Fruit fly (Drosophila melanogaster) whole organism, wandering third instar larva: ENCODE results near the gene CG16779.

ENCODE experiments used
- Abd-B ChIP-seq: fragments of >200 bp; optimal IDR thresholded peaks from 2 replicates; lab custom pipeline; 2017; ENCODE audit warnings: missing biosample characterization, missing genetic modification characterization
- CG32264 ChIP-seq: fragments of 200-800 bp; sonication (Bioruptor generic); optimal IDR thresholded peaks from 2 replicates; lab custom pipeline; 2016; ENCODE audit warnings: missing biosample characterization, missing genetic modification characterization
- CG9705 ChIP-seq: fragments of 200-800 bp; sonication (Bioruptor generic); optimal IDR thresholded peaks from 2 replicates; lab custom pipeline; 2018; ENCODE audit warnings: missing biosample characterization, mild to moderate bottlenecking, missing genetic modification characterization
- CrebA ChIP-seq: fragments of 200-800 bp; sonication (Bioruptor generic); optimal IDR thresholded peaks from 2 replicates; lab custom pipeline; 2016; ENCODE audit warnings: missing biosample characterization, mild to moderate bottlenecking, missing genetic modification characterization, borderline replicate concordance
- Dfd ChIP-seq: fragments of >200 bp; optimal IDR thresholded peaks from 2 replicates; lab custom pipeline; 2017; ENCODE audit warnings: missing biosample characterization, missing genetic modification characterization
- HLH106 ChIP-seq: fragments of 200-800 bp; optimal IDR thresholded peaks from 3 replicates; lab custom pipeline; 2019; ENCODE audit warnings: missing biosample characterization, mild to moderate bottlenecking, missing genetic modification characterization, moderate library complexity
- Hnf4 ChIP-seq: fragments of 200-800 bp; sonication (Bioruptor generic); optimal IDR thresholded peaks from 2 replicates; lab custom pipeline; 2016; ENCODE audit warnings: missing biosample characterization, mild to moderate bottlenecking, missing genetic modification characterization
- Hr78 ChIP-seq: fragments of >200 bp; optimal IDR thresholded peaks from 2 replicates; lab custom pipeline; 2017; ENCODE audit warnings: missing biosample characterization, missing genetic modification characterization
- Hr83 ChIP-seq: fragments of 200-300 bp; sonication (Bioruptor generic); optimal IDR thresholded peaks from 2 replicates; lab custom pipeline; 2016; ENCODE audit warnings: missing biosample characterization, mild to moderate bottlenecking, missing genetic modification characterization, moderate library complexity; ENCODE audit not compliant: poor library complexity, severe bottlenecking
- Jra ChIP-seq: sonication (Bioruptor generic); optimal IDR thresholded peaks from 2 replicates; lab custom pipeline; 2016; ENCODE audit warnings: missing biosample characterization, missing genetic modification characterization
- N ChIP-seq: fragments of >200 bp; optimal IDR thresholded peaks from 2 replicates; lab custom pipeline; 2018; ENCODE audit warnings: missing biosample characterization, missing external identifiers, missing genetic modification characterization
- OdsH ChIP-seq: fragments of 200-800 bp; sonication (Bioruptor generic); optimal IDR thresholded peaks from 2 replicates; lab custom pipeline; 2016; ENCODE audit warnings: missing biosample characterization, mild to moderate bottlenecking, missing genetic modification characterization
- Rel ChIP-seq, 2 experiments: fragments of 200-800 bp; sonication (Bioruptor generic) in 1 of 2; optimal IDR thresholded peaks; 2 replicates in 1 of 2; 3 replicates in 1 of 2; lab custom pipeline; 2016 to 2019; ENCODE audit warnings: mild to moderate bottlenecking in 2 of 2, missing biosample characterization in 2 of 2, missing genetic modification characterization in 2 of 2, moderate library complexity in 1 of 2
- Sp1 ChIP-seq: fragments of 200-800 bp; sonication (Bioruptor generic); optimal IDR thresholded peaks from 3 replicates; lab custom pipeline; 2019; ENCODE audit warnings: missing biosample characterization, mild to moderate bottlenecking, missing genetic modification characterization, moderate library complexity
- Vsx2 ChIP-seq: fragments of 200-300, 225-300 bp; sonication (Bioruptor generic); optimal IDR thresholded peaks from 2 replicates; lab custom pipeline; 2018; ENCODE audit warnings: missing biosample characterization, missing genetic modification characterization; ENCODE audit not compliant: partially characterized antibody
- br ChIP-seq: fragments of 200-800 bp; sonication (Bioruptor generic); optimal IDR thresholded peaks from 2 replicates; lab custom pipeline; 2016; ENCODE audit warnings: missing biosample characterization, missing genetic modification characterization
- brk ChIP-seq: fragments of 200-800 bp; sonication (Bioruptor generic); optimal IDR thresholded peaks from 2 replicates; lab custom pipeline; 2016; ENCODE audit warnings: missing biosample characterization, mild to moderate bottlenecking, missing genetic modification characterization
- dl ChIP-seq, 2 experiments: fragments of 175-275, 200-275 bp in 1 of 2; fragments of 200-275 bp in 1 of 2; sonication (Bioruptor generic); optimal IDR thresholded peaks; lab custom pipeline; 2018; ENCODE audit warnings: mild to moderate bottlenecking in 2 of 2, missing biosample characterization in 2 of 2, missing genetic modification characterization in 2 of 2, moderate library complexity in 2 of 2; ENCODE audit not compliant: partially characterized antibody in 2 of 2, insufficient read depth in 1 of 2
- ey ChIP-seq: fragments of 200-800 bp; sonication (Bioruptor generic); optimal IDR thresholded peaks from 2 replicates; lab custom pipeline; 2016; ENCODE audit warnings: missing biosample characterization, missing genetic modification characterization
- foxo ChIP-seq, 2 experiments: fragments of 200-800 bp; sonication (Bioruptor generic); optimal IDR thresholded peaks; 2 replicates in 1 of 2; 3 replicates in 1 of 2; lab custom pipeline; 2016 to 2017; ENCODE audit warnings: missing biosample characterization in 2 of 2, missing genetic modification characterization in 2 of 2
- fru ChIP-seq: fragments of 200-800 bp; sonication (Bioruptor generic); optimal IDR thresholded peaks from 3 replicates; lab custom pipeline; 2016; ENCODE audit warnings: missing biosample characterization, mild to moderate bottlenecking, missing genetic modification characterization
- h ChIP-seq: fragments of 200-800 bp; sonication (Bioruptor generic); optimal IDR thresholded peaks from 3 replicates; lab custom pipeline; 2016; ENCODE audit warnings: missing biosample characterization, mild to moderate bottlenecking, missing genetic modification characterization
- jim ChIP-seq: fragments of 175-275, 200-325 bp; sonication (Bioruptor generic); optimal IDR thresholded peaks from 2 replicates; lab custom pipeline; 2016; ENCODE audit warnings: missing biosample characterization, mild to moderate bottlenecking, missing genetic modification characterization
- lola ChIP-seq: fragments of >200 bp; optimal IDR thresholded peaks from 2 replicates; lab custom pipeline; 2017; ENCODE audit warnings: missing biosample characterization, missing genetic modification characterization
- pan ChIP-seq: fragments of >200 bp; optimal IDR thresholded peaks from 2 replicates; lab custom pipeline; 2017
- psq ChIP-seq: fragments of 200-800 bp; sonication (Bioruptor generic); optimal IDR thresholded peaks from 3 replicates; lab custom pipeline; 2017; ENCODE audit warnings: missing biosample characterization, mild to moderate bottlenecking, missing genetic modification characterization, moderate library complexity
- rgr ChIP-seq: fragments of 200-800 bp; sonication (Bioruptor generic); optimal IDR thresholded peaks from 3 replicates; lab custom pipeline; 2016; ENCODE audit warnings: missing biosample characterization, mild to moderate bottlenecking, missing genetic modification characterization
- sage ChIP-seq: fragments of 200-800 bp; sonication (Bioruptor generic); optimal IDR thresholded peaks from 2 replicates; lab custom pipeline; 2016; ENCODE audit warnings: missing biosample characterization, mild to moderate bottlenecking, missing genetic modification characterization
- sv ChIP-seq: fragments of 200-800 bp; sonication (Bioruptor generic); optimal IDR thresholded peaks from 3 replicates; lab custom pipeline; 2016; ENCODE audit warnings: missing biosample characterization, missing genetic modification characterization
- tai ChIP-seq: sonication (Bioruptor generic); optimal IDR thresholded peaks from 2 replicates; lab custom pipeline; 2016; ENCODE audit warnings: missing biosample characterization, missing genetic modification characterization
- usp ChIP-seq: fragments of >200 bp; optimal IDR thresholded peaks from 2 replicates; lab custom pipeline; 2017; ENCODE audit warnings: missing biosample characterization, missing genetic modification characterization
- woc ChIP-seq: sonication (Bioruptor generic); optimal IDR thresholded peaks from 2 replicates; lab custom pipeline; 2016; ENCODE audit warnings: missing biosample characterization, mild to moderate bottlenecking, missing genetic modification characterization

Gene CG16779

dm6 chr3R:9435898-9436297 lies 57.6 kb downstream of the CG16779 start:
- TF ChIP-seq sv (GFP tag; lab: Kevin White, UChicago) (no peak), jim (GFP tag; lab: Kevin White, UChicago) (no peak), brk (GFP tag; lab: Kevin White, UChicago) (no peak), Hr83 (GFP tag; lab: Kevin White, UChicago) (no peak), usp (GFP tag; lab: Kevin White, UChicago) (no peak), Vsx2 (no peak), tai (GFP tag; lab: Kevin White, UChicago) (no peak), Abd-B (GFP tag; lab: Kevin White, UChicago) (no peak), Hnf4 (GFP tag; lab: Kevin White, UChicago) (no peak), fru (GFP tag; lab: Kevin White, UChicago) (no peak), HLH106 (tag; lab: Kevin White, UChicago) (no peak)

dm6 chr3R:9434543-9435407 lies 58.7 kb downstream of the CG16779 start:
- no peak for TF ChIP-seq CG32264 (GFP tag; lab: Kevin White, UChicago)
- TF ChIP-seq Hnf4 (GFP tag; lab: Kevin White, UChicago): peak; percentile 29
- no peak for TF ChIP-seq Hr83 (GFP tag; lab: Kevin White, UChicago)
- TF ChIP-seq foxo (GFP tag; optimal IDR thresholded peaks at IDR 0.05; lab: Kevin White, UChicago): peak in 1 of 2 experiments; percentile 58
- TF ChIP-seq rgr: peak; percentile 57
- TF ChIP-seq sv (GFP tag; lab: Kevin White, UChicago): peak; percentile 61
- no peak for TF ChIP-seq Sp1 (GFP tag; lab: Kevin White, UChicago)
- no peak for TF ChIP-seq dl (GFP tag; optimal IDR thresholded peaks at IDR 0.05; lab: Kevin White, UChicago; ENCODE audit: insufficient read depth in 1 of 2, partially characterized antibody in 2 of 2)
- peak; percentile 43 for TF ChIP-seq br (GFP tag; lab: Kevin White, UChicago)
- TF ChIP-seq woc (GFP tag; lab: Kevin White, UChicago): no peak
- TF ChIP-seq tai (GFP tag; lab: Kevin White, UChicago): peak; percentile 32
- peak; percentile 44 for TF ChIP-seq ey (GFP tag; lab: Kevin White, UChicago)
- TF ChIP-seq OdsH (GFP tag; lab: Kevin White, UChicago): peak; percentile 54
- TF ChIP-seq fru (GFP tag; lab: Kevin White, UChicago): peak; percentile 36
- TF ChIP-seq Vsx2: no peak
- no peak for TF ChIP-seq jim (GFP tag; lab: Kevin White, UChicago)
- peak; percentile 33 for TF ChIP-seq psq (GFP tag; lab: Kevin White, UChicago)
- TF ChIP-seq h (GFP tag; lab: Kevin White, UChicago): peak; percentile 18

dm6 chr3R:9433774-9434173 lies 59.7 kb downstream of the CG16779 start:
- no peak for TF ChIP-seq CG32264 (GFP tag; lab: Kevin White, UChicago)
- TF ChIP-seq ey (GFP tag; lab: Kevin White, UChicago): no peak
- no peak for TF ChIP-seq fru (GFP tag; lab: Kevin White, UChicago)
- TF ChIP-seq br (GFP tag; lab: Kevin White, UChicago): no peak
- no peak for TF ChIP-seq HLH106 (tag; lab: Kevin White, UChicago)
- no peak for TF ChIP-seq CrebA (GFP tag; lab: Kevin White, UChicago)
- no peak for TF ChIP-seq pan (lab: Kevin White, UChicago)
- no peak for TF ChIP-seq Jra (GFP tag; lab: Kevin White, UChicago)
- TF ChIP-seq Hr78 (GFP tag; lab: Kevin White, UChicago): no peak
- no peak for TF ChIP-seq CG9705 (GFP tag; lab: Kevin White, UChicago)
- no peak for TF ChIP-seq dl (GFP tag; optimal IDR thresholded peaks at IDR 0.05; lab: Kevin White, UChicago; ENCODE audit: insufficient read depth in 1 of 2, partially characterized antibody in 2 of 2)
- TF ChIP-seq Sp1 (GFP tag; lab: Kevin White, UChicago): no peak
- TF ChIP-seq, all 38 proteins: peak for 0

dm6 chr3R:9433270-9433669 lies 60.2 kb downstream of the CG16779 start:
- TF ChIP-seq usp (GFP tag; lab: Kevin White, UChicago) (no peak), lola (GFP tag; lab: Kevin White, UChicago) (no peak), OdsH (GFP tag; lab: Kevin White, UChicago) (no peak), sv (GFP tag; lab: Kevin White, UChicago) (no peak), Dfd (GFP tag; lab: Kevin White, UChicago) (no peak), foxo (GFP tag; optimal IDR thresholded peaks at IDR 0.05; lab: Kevin White, UChicago) (no peak), Rel (GFP tag; optimal IDR thresholded peaks at IDR 0.05; lab: Kevin White, UChicago) (no peak), Rel (tag; optimal IDR thresholded peaks at IDR 0.05; lab: Kevin White, UChicago) (no peak), Jra (GFP tag; lab: Kevin White, UChicago) (no peak), Vsx2 (no peak), woc (GFP tag; lab: Kevin White, UChicago) (no peak), Hr78 (GFP tag; lab: Kevin White, UChicago) (no peak), brk (GFP tag; lab: Kevin White, UChicago) (no peak), sage (GFP tag; lab: Kevin White, UChicago) (no peak), jim (GFP tag; lab: Kevin White, UChicago) (no peak), N (no peak), Hnf4 (GFP tag; lab: Kevin White, UChicago) (no peak), pan (lab: Kevin White, UChicago) (no peak), Sp1 (GFP tag; lab: Kevin White, UChicago) (no peak), rgr (no peak)
- TF ChIP-seq, all 38 proteins: peak for 0
